Fruit fly (Drosophila melanogaster) whole organism, embryonic: ENCODE measurements around the gene Mob3.

Source experiments
- Bgb ChIP-seq: fragments of 200-800 bp; sonication (Bioruptor generic); IDR thresholded peaks from 2 replicates; pipeline ENCODE4 v1.3.6; 2022; ENCODE audit warnings: missing biosample characterization, missing genetic modification characterization; ENCODE audit not compliant: partially characterized antibody
- CG11504 ChIP-seq: fragments of 200-800 bp; sonication (Bioruptor generic); optimal IDR thresholded peaks from 3 replicates; lab custom pipeline; 2019; ENCODE audit warnings: missing biosample characterization, mild to moderate bottlenecking, missing genetic modification characterization, moderate library complexity
- CG13287 ChIP-seq: fragments of 200-800 bp; sonication (Bioruptor generic); IDR thresholded peaks from 2 replicates; pipeline ENCODE4 v1.3.6; 2022; ENCODE audit warnings: missing biosample characterization, missing genetic modification characterization; ENCODE audit not compliant: partially characterized antibody
- CG14667 ChIP-seq: fragments of 200-800 bp; sonication (Bioruptor generic); IDR thresholded peaks from 2 replicates; pipeline ENCODE4 v1.3.6; 2022; ENCODE audit warnings: missing biosample characterization, missing genetic modification characterization
- CG14710 ChIP-seq: fragments of 200-800 bp; sonication (Bioruptor generic); optimal IDR thresholded peaks from 3 replicates; lab custom pipeline; 2019; ENCODE audit warnings: missing biosample characterization, mild to moderate bottlenecking, missing genetic modification characterization, moderate library complexity
- CG14860 ChIP-seq: fragments of 200-800 bp; sonication (Bioruptor generic); IDR thresholded peaks from 3 replicates; pipeline ENCODE4 v1.3.6; 2022; ENCODE audit warnings: missing biosample characterization, missing genetic modification characterization; ENCODE audit not compliant: partially characterized antibody
- CG16813 ChIP-seq: fragments of 200-800 bp; sonication (Bioruptor generic); IDR thresholded peaks from 3 replicates; pipeline ENCODE4 v1.3.6; 2022; ENCODE audit warnings: missing biosample characterization, missing genetic modification characterization; ENCODE audit not compliant: partially characterized antibody
- CG17186 ChIP-seq: fragments of 200-800 bp; sonication (Bioruptor generic); optimal IDR thresholded peaks from 3 replicates; lab custom pipeline; 2017; ENCODE audit warnings: missing biosample characterization, missing genetic modification reagents, missing genetic modification characterization
- CG1792 ChIP-seq: fragments of 200-800 bp; sonication (Bioruptor generic); optimal IDR thresholded peaks from 2 replicates; lab custom pipeline; 2016; ENCODE audit warnings: missing biosample characterization, missing genetic modification characterization
- CG18262 ChIP-seq: fragments of 200-800 bp; optimal IDR thresholded peaks from 3 replicates; lab custom pipeline; 2019; ENCODE audit warnings: missing biosample characterization, mild to moderate bottlenecking, missing genetic modification characterization, moderate library complexity
- CG2116 ChIP-seq: fragments of 200-800 bp; sonication (Bioruptor generic); optimal IDR thresholded peaks from 3 replicates; lab custom pipeline; 2018; ENCODE audit warnings: missing biosample characterization, mild to moderate bottlenecking, missing genetic modification characterization
- CG3995 ChIP-seq: fragments of 200-800 bp; sonication (Bioruptor generic); optimal IDR thresholded peaks from 3 replicates; lab custom pipeline; 2016; ENCODE audit warnings: missing biosample characterization, missing genetic modification characterization
- CG4282 ChIP-seq: fragments of 200-800 bp; sonication (Bioruptor generic); optimal IDR thresholded peaks from 2 replicates; lab custom pipeline; 2016; ENCODE audit warnings: missing biosample characterization, missing genetic modification characterization
- CG4424 ChIP-seq: fragments of 200-800 bp; sonication (Bioruptor generic); optimal IDR thresholded peaks from 3 replicates; lab custom pipeline; 2016; ENCODE audit warnings: missing biosample characterization, missing genetic modification characterization
- CG6272 ChIP-seq: fragments of 200-800 bp; sonication (Bioruptor generic); IDR thresholded peaks from 2 replicates; pipeline ENCODE4 v1.3.6; 2022; ENCODE audit warnings: missing biosample characterization, missing genetic modification characterization
- CG7963 ChIP-seq: fragments of 200-800 bp; sonication (Bioruptor generic); IDR thresholded peaks from 3 replicates; pipeline ENCODE4 v1.3.6; 2022; ENCODE audit warnings: missing biosample characterization, missing genetic modification characterization; ENCODE audit not compliant: partially characterized antibody
- CG9437 ChIP-seq: fragments of 200-800 bp; sonication (Bioruptor generic); optimal IDR thresholded peaks from 2 replicates; lab custom pipeline; 2018; ENCODE audit warnings: missing biosample characterization, mild to moderate bottlenecking, missing genetic modification characterization
- Fer1 ChIP-seq: fragments of 200-800 bp; sonication (Bioruptor generic); optimal IDR thresholded peaks from 2 replicates; lab custom pipeline; 2017; ENCODE audit warnings: missing biosample characterization, mild to moderate bottlenecking, missing genetic modification characterization
- Myb ChIP-seq: fragments of 200-800 bp; sonication (Bioruptor generic); optimal IDR thresholded peaks from 2 replicates; lab custom pipeline; 2016; ENCODE audit warnings: missing biosample characterization, missing genetic modification characterization
- Nf-YB ChIP-seq: fragments of 200-800 bp; sonication (Bioruptor generic); optimal IDR thresholded peaks from 3 replicates; lab custom pipeline; 2019; ENCODE audit warnings: missing biosample characterization, mild to moderate bottlenecking, missing genetic modification characterization, moderate library complexity
- Nf-YC ChIP-seq: fragments of 200-800 bp; optimal IDR thresholded peaks from 3 replicates; lab custom pipeline; 2019; ENCODE audit warnings: missing biosample characterization, mild to moderate bottlenecking, missing genetic modification characterization, moderate library complexity
- Oli ChIP-seq: fragments of 200-800 bp; sonication (Bioruptor generic); optimal IDR thresholded peaks from 2 replicates; lab custom pipeline; 2018; ENCODE audit warnings: missing biosample characterization, mild to moderate bottlenecking, missing genetic modification characterization, moderate library complexity
- Tbp ChIP-seq: fragments of >200 bp; optimal IDR thresholded peaks from 2 replicates; lab custom pipeline; 2018; ENCODE audit warnings: missing biosample characterization, missing genetic modification characterization
- Usf ChIP-seq: fragments of 200-800 bp; sonication (Bioruptor generic); optimal IDR thresholded peaks from 2 replicates; lab custom pipeline; 2017; ENCODE audit warnings: missing genotype, missing biosample characterization, missing genetic modification characterization
- Xbp1 ChIP-seq: fragments of 200-800 bp; sonication (Bioruptor generic); optimal IDR thresholded peaks from 3 replicates; lab custom pipeline; 2016; ENCODE audit warnings: missing biosample characterization, mild to moderate bottlenecking, missing genetic modification characterization
- Xrp1 ChIP-seq: fragments of 200-800 bp; sonication (Bioruptor generic); IDR thresholded peaks from 2 replicates; pipeline ENCODE4 v1.3.6; 2022; ENCODE audit warnings: missing biosample characterization, missing genetic modification characterization
- chif ChIP-seq, 2 experiments: fragments of 200-800 bp; sonication (Bioruptor generic); optimal IDR thresholded peaks; 3 replicates each; lab custom pipeline; 2016; ENCODE audit warnings: missing biosample characterization in 2 of 2, missing genetic modification characterization in 2 of 2
- fu2 ChIP-seq: fragments of 200-800 bp; sonication (Bioruptor generic); optimal IDR thresholded peaks from 2 replicates; lab custom pipeline; 2016; ENCODE audit warnings: missing biosample characterization, missing genetic modification characterization
- gem ChIP-seq: fragments of 200-800 bp; sonication (Bioruptor generic); optimal IDR thresholded peaks from 2 replicates; lab custom pipeline; 2019; ENCODE audit warnings: missing biosample characterization, mild to moderate bottlenecking, missing genetic modification characterization, moderate library complexity
- grn ChIP-seq: fragments of 200-800 bp; sonication (Bioruptor generic); optimal IDR thresholded peaks from 3 replicates; lab custom pipeline; 2017; ENCODE audit warnings: missing biosample characterization, missing genetic modification characterization
- hbn ChIP-seq: fragments of 200-800 bp; sonication (Bioruptor generic); IDR thresholded peaks from 2 replicates; pipeline ENCODE4 v1.3.6; 2022; ENCODE audit warnings: missing biosample characterization, missing genetic modification characterization; ENCODE audit not compliant: partially characterized antibody
- insv ChIP-seq, 2 experiments: fragments of 200-800 bp; sonication (Bioruptor generic); optimal IDR thresholded peaks; 3 replicates each; lab custom pipeline; 2016 to 2018; ENCODE audit warnings: missing biosample characterization in 2 of 2, missing genetic modification characterization in 2 of 2
- kni ChIP-seq: fragments of 200-800 bp; sonication (Bioruptor generic); optimal IDR thresholded peaks from 3 replicates; lab custom pipeline; 2017; ENCODE audit warnings: mild to moderate bottlenecking, missing biosample characterization, missing genetic modification reagents, missing genetic modification characterization
- nmo ChIP-seq: fragments of 200-800 bp; sonication (Bioruptor generic); optimal IDR thresholded peaks from 2 replicates; lab custom pipeline; 2018; ENCODE audit warnings: missing biosample characterization, mild to moderate bottlenecking, missing genetic modification characterization, moderate library complexity
- p53 ChIP-seq: fragments of 200-800 bp; sonication (Bioruptor generic); optimal IDR thresholded peaks from 2 replicates; lab custom pipeline; 2016; ENCODE audit warnings: missing biosample characterization, missing genetic modification characterization
- phol ChIP-seq: fragments of 200-800 bp; sonication (Bioruptor generic); optimal IDR thresholded peaks from 3 replicates; lab custom pipeline; 2018; ENCODE audit warnings: missing biosample characterization, mild to moderate bottlenecking, missing genetic modification characterization, moderate library complexity
- pros ChIP-seq: fragments of 200-800 bp; sonication (Bioruptor generic); optimal IDR thresholded peaks from 3 replicates; lab custom pipeline; 2019; ENCODE audit warnings: missing biosample characterization, mild to moderate bottlenecking, missing genetic modification characterization, moderate library complexity
- sc ChIP-seq, 3 experiments: fragments of >200 bp in 2 of 3; fragments of 200-800 bp in 1 of 3; sonication (Bioruptor generic) in 1 of 3; optimal IDR thresholded peaks; 2 replicates in 2 of 3; 3 replicates in 1 of 3; lab custom pipeline; 2017; ENCODE audit warnings: mild to moderate bottlenecking in 1 of 3, missing biosample characterization in 1 of 3, missing genetic modification characterization in 1 of 3, missing genetic modification reagents in 1 of 3
- sisA ChIP-seq: fragments of 200-800 bp; sonication (Bioruptor generic); IDR thresholded peaks from 2 replicates; pipeline ENCODE4 v1.3.6; 2022; ENCODE audit warnings: missing biosample characterization, missing genetic modification characterization
- ssp ChIP-seq: fragments of 200-800 bp; sonication (Bioruptor generic); IDR thresholded peaks from 2 replicates; pipeline ENCODE4 v1.3.6; 2022; ENCODE audit warnings: missing biosample characterization, missing genetic modification characterization
- stwl ChIP-seq: fragments of 200-800 bp; sonication (Bioruptor generic); optimal IDR thresholded peaks from 3 replicates; lab custom pipeline; 2018; ENCODE audit warnings: missing biosample characterization, mild to moderate bottlenecking, missing genetic modification characterization, moderate library complexity
- tin ChIP-seq: fragments of 200-800 bp; sonication (Bioruptor generic); optimal IDR thresholded peaks from 3 replicates; lab custom pipeline; 2016; ENCODE audit warnings: missing biosample characterization, missing genetic modification characterization
- ttk ChIP-seq: fragments of 200-800 bp; sonication (Bioruptor generic); IDR thresholded peaks from 2 replicates; pipeline ENCODE4 v2.1.2; 2022; ENCODE audit warnings: missing biosample characterization, missing genetic modification characterization
- unc-4 ChIP-seq: fragments of 200-800 bp; sonication (Bioruptor generic); IDR thresholded peaks from 2 replicates; pipeline ENCODE4 v1.3.6; 2022; ENCODE audit warnings: missing biosample characterization, missing genetic modification characterization; ENCODE audit not compliant: partially characterized antibody
- z ChIP-seq: fragments of 200-800 bp; sonication (Bioruptor generic); IDR thresholded peaks from 3 replicates; pipeline ENCODE4 v1.3.6; 2022; ENCODE audit warnings: missing biosample characterization, missing genetic modification characterization
- zen ChIP-seq: fragments of 200-800 bp; sonication (Bioruptor generic); optimal IDR thresholded peaks from 3 replicates; lab custom pipeline; 2018; ENCODE audit warnings: missing biosample characterization, mild to moderate bottlenecking, missing genetic modification characterization, moderate library complexity
- zfh2 ChIP-seq: fragments of 200-800 bp; sonication (Bioruptor generic); optimal IDR thresholded peaks from 2 replicates; lab custom pipeline; 2016; ENCODE audit warnings: missing biosample characterization, missing genetic modification characterization

The Mob3 gene

dm6 chr2L:10220501-10221386, 44.4 kb upstream of the Mob3 start, which contains the start of the genes Npc1a and Prosalpha6 (continued):
- TF ChIP-seq insv (GFP tag; optimal IDR thresholded peaks at IDR 0.05; lab: Kevin White, UChicago) (peak in 1 of 2 experiments; percentile 58), Nf-YC (peak; percentile 30), Fer1 (peak; percentile 5), CG14710 (tag; lab: Kevin White, UChicago) (peak; percentile 70), phol (tag; lab: Kevin White, UChicago) (peak; percentile 61), sisA (no peak), CG17186 (GFP tag; lab: Kevin White, UChicago) (peak; percentile 12), CG3995 (GFP tag; lab: Kevin White, UChicago) (peak; percentile 27), CG14860 (peak; percentile 50; the same call in 1 of the 3 replicates), zen (tag; lab: Kevin White, UChicago) (peak; percentile 70), Xbp1 (GFP tag; lab: Kevin White, UChicago) (peak; percentile 15), stwl (peak; percentile 34), grn (GFP tag; lab: Kevin White, UChicago) (peak; percentile 14), z (GFP tag; lab: Robert Waterston, UW) (no peak), zfh2 (GFP tag; lab: Kevin White, UChicago) (peak; percentile 25), tin (GFP tag; lab: Kevin White, UChicago) (no peak), CG7963 (GFP tag; lab: Robert Waterston, UW) (0 out of 3 replicates have a peak, but pooled peaks have one; percentile 56), fu2 (no peak), sc (optimal IDR thresholded peaks at IDR 0.05; lab: Kevin White, UChicago) (no peak), sc (GFP tag; optimal IDR thresholded peaks at IDR 0.05; lab: Kevin White, UChicago) (no peak), Myb (GFP tag; lab: Kevin White, UChicago) (peak; percentile 11), CG14667 (GFP tag; lab: Robert Waterston, UW) (peak; percentile 82), ssp (GFP tag; lab: Robert Waterston, UW) (peak; percentile 68), Xrp1 (GFP tag; lab: Robert Waterston, UW) (no peak), pros (GFP tag; lab: Kevin White, UChicago) (no peak), CG13287 (GFP tag; lab: Robert Waterston, UW) (peak; percentile 62), Tbp (GFP tag; lab: Kevin White, UChicago) (no peak), CG11504 (tag; lab: Kevin White, UChicago) (no peak), CG2116 (GFP tag; lab: Kevin White, UChicago) (peak; percentile 78), CG18262 (tag; lab: Kevin White, UChicago) (peak; percentile 32), Usf (GFP tag; lab: Kevin White, UChicago) (no peak), CG4424 (GFP tag; lab: Kevin White, UChicago) (peak; percentile 8), nmo (peak; percentile 72), p53 (no peak), chif (GFP tag; optimal IDR thresholded peaks at IDR 0.05; lab: Kevin White, UChicago) (no peak), Bgb (GFP tag; lab: Robert Waterston, UW) (peak; percentile 62), CG4282 (GFP tag; lab: Kevin White, UChicago) (no peak), gem (tag; lab: Kevin White, UChicago) (no peak), unc-4 (peak; percentile 67), kni (GFP tag; lab: Kevin White, UChicago) (no peak), Oli (tag; lab: Kevin White, UChicago) (no peak), ttk (GFP tag; lab: Robert Waterston, UW) (no peak), CG1792 (GFP tag; lab: Kevin White, UChicago) (no peak), CG9437 (GFP tag; lab: Kevin White, UChicago) (peak; percentile 72), CG16813 (GFP tag; lab: Robert Waterston, UW) (peak; percentile 71; the same call in 2 of the 3 replicates), Nf-YB (GFP tag; lab: Kevin White, UChicago) (no peak), CG6272 (no peak), hbn (GFP tag; lab: Robert Waterston, UW) (peak; percentile 54)
